Fruit fly (Drosophila melanogaster) whole organism, embryonic: ENCODE results near the gene Arc42.

Experiments
- Bgb ChIP-seq: fragments of 200-800 bp; sonication (Bioruptor generic); IDR thresholded peaks from 2 replicates; pipeline ENCODE4 v1.3.6; 2022; ENCODE audit warnings: missing biosample characterization, missing genetic modification characterization; ENCODE audit not compliant: partially characterized antibody
- CG10209 ChIP-seq: fragments of 200-800 bp; sonication (Bioruptor generic); optimal IDR thresholded peaks from 3 replicates; lab custom pipeline; 2017; ENCODE audit warnings: missing biosample characterization, mild to moderate bottlenecking, missing genetic modification characterization, missing genetic modification reagents
- CG10959 ChIP-seq: fragments of 200-800 bp; sonication (Bioruptor generic); IDR thresholded peaks from 2 replicates; pipeline ENCODE4 v1.3.6; 2022; ENCODE audit warnings: missing biosample characterization, missing genetic modification characterization
- CG11247 ChIP-seq: fragments of 200-800 bp; sonication (Bioruptor generic); IDR thresholded peaks from 2 replicates; pipeline ENCODE4 v1.3.6; 2022; ENCODE audit warnings: missing biosample characterization, missing genetic modification characterization
- CG11456 ChIP-seq: fragments of 200-800 bp; sonication (Bioruptor generic); IDR thresholded peaks from 3 replicates; pipeline ENCODE4 v1.3.6; 2022; ENCODE audit warnings: missing biosample characterization, missing genetic modification characterization
- CG11504 ChIP-seq: fragments of 200-800 bp; sonication (Bioruptor generic); optimal IDR thresholded peaks from 3 replicates; lab custom pipeline; 2019; ENCODE audit warnings: missing biosample characterization, mild to moderate bottlenecking, missing genetic modification characterization, moderate library complexity
- CG11695 ChIP-seq: fragments of 200-800 bp; sonication (Bioruptor generic); IDR thresholded peaks from 3 replicates; pipeline ENCODE4 v1.3.6; 2022; ENCODE audit warnings: missing biosample characterization, missing genetic modification characterization
- CG1233 ChIP-seq: fragments of 200-800 bp; sonication (Bioruptor generic); optimal IDR thresholded peaks from 4 replicates; lab custom pipeline; 2018; ENCODE audit warnings: missing biosample characterization, mild to moderate bottlenecking, missing genetic modification characterization
- CG17359 ChIP-seq: fragments of 200-800 bp; sonication (Bioruptor generic); optimal IDR thresholded peaks from 3 replicates; lab custom pipeline; 2018; ENCODE audit warnings: missing biosample characterization, mild to moderate bottlenecking, missing genetic modification characterization, moderate library complexity
- CG17829 ChIP-seq: fragments of 200-800 bp; optimal IDR thresholded peaks from 2 replicates; lab custom pipeline; 2019; ENCODE audit warnings: missing biosample characterization, mild to moderate bottlenecking, missing genetic modification characterization, moderate library complexity
- CG31224 ChIP-seq: fragments of 200-800 bp; sonication (Bioruptor generic); IDR thresholded peaks from 2 replicates; pipeline ENCODE4 v1.3.6; 2022; ENCODE audit warnings: missing biosample characterization, missing genetic modification characterization
- CG3281 ChIP-seq: fragments of 200-800 bp; sonication (Bioruptor generic); optimal IDR thresholded peaks from 3 replicates; lab custom pipeline; 2017; ENCODE audit warnings: missing biosample characterization, mild to moderate bottlenecking, missing genetic modification characterization
- CG4820 ChIP-seq: fragments of 200-800 bp; sonication (Bioruptor generic); optimal IDR thresholded peaks from 3 replicates; lab custom pipeline; 2016; ENCODE audit warnings: missing biosample characterization, missing genetic modification characterization
- CG6654 ChIP-seq: fragments of 200-800 bp; sonication (Bioruptor generic); optimal IDR thresholded peaks from 2 replicates; lab custom pipeline; 2017; ENCODE audit warnings: missing biosample characterization, mild to moderate bottlenecking, missing genetic modification characterization
- CG6791 ChIP-seq: fragments of 200-800 bp; sonication (Bioruptor generic); IDR thresholded peaks from 3 replicates; pipeline ENCODE4 v1.3.6; 2022; ENCODE audit warnings: missing biosample characterization, missing genetic modification characterization; ENCODE audit not compliant: partially characterized antibody
- CG7963 ChIP-seq: fragments of 200-800 bp; sonication (Bioruptor generic); IDR thresholded peaks from 3 replicates; pipeline ENCODE4 v1.3.6; 2022; ENCODE audit warnings: missing biosample characterization, missing genetic modification characterization; ENCODE audit not compliant: partially characterized antibody
- CG8388 ChIP-seq: fragments of 200-800 bp; sonication (Bioruptor generic); optimal IDR thresholded peaks from 2 replicates; lab custom pipeline; 2019; ENCODE audit warnings: missing biosample characterization, mild to moderate bottlenecking, missing genetic modification characterization, moderate library complexity
- CG8478 ChIP-seq: fragments of >200 bp; optimal IDR thresholded peaks from 2 replicates; lab custom pipeline; 2018
- CG8765 ChIP-seq: fragments of 200-800 bp; sonication (Bioruptor generic); IDR thresholded peaks from 2 replicates; pipeline ENCODE4 v1.3.6; 2022; ENCODE audit warnings: missing biosample characterization, missing genetic modification characterization
- CG9437 ChIP-seq: fragments of 200-800 bp; sonication (Bioruptor generic); optimal IDR thresholded peaks from 2 replicates; lab custom pipeline; 2018; ENCODE audit warnings: missing biosample characterization, mild to moderate bottlenecking, missing genetic modification characterization
- Doc2 ChIP-seq: fragments of 200-800 bp; sonication (Bioruptor generic); IDR thresholded peaks from 2 replicates; pipeline ENCODE4 v1.3.6; 2022; ENCODE audit warnings: missing biosample characterization, missing genetic modification characterization
- Drgx ChIP-seq: fragments of 200-800 bp; sonication (Bioruptor generic); IDR thresholded peaks from 2 replicates; pipeline ENCODE4 v1.3.6; 2022; ENCODE audit warnings: missing biosample characterization, missing genetic modification characterization
- Eip74EF ChIP-seq, 2 experiments: fragments of 200-800 bp in 1 of 2; fragments of >200 bp in 1 of 2; sonication (Bioruptor generic) in 1 of 2; optimal IDR thresholded peaks; 2 replicates each; lab custom pipeline; 2017 to 2019; ENCODE audit warnings: missing biosample characterization in 2 of 2, missing genetic modification characterization in 2 of 2, mild to moderate bottlenecking in 1 of 2, moderate library complexity in 1 of 2
- HLH4C ChIP-seq: fragments of 200-800 bp; sonication (Bioruptor generic); IDR thresholded peaks from 3 replicates; pipeline ENCODE4 v1.3.6; 2022; ENCODE audit warnings: missing biosample characterization, missing genetic modification characterization; ENCODE audit not compliant: partially characterized antibody
- HLH54F ChIP-seq: fragments of 200-800 bp; sonication (Bioruptor generic); optimal IDR thresholded peaks from 3 replicates; lab custom pipeline; 2016; ENCODE audit warnings: missing biosample characterization, missing genetic modification characterization
- HLHmδ ChIP-seq: fragments of 200-800 bp; sonication (Bioruptor generic); optimal IDR thresholded peaks from 2 replicates; lab custom pipeline; 2018; ENCODE audit warnings: missing biosample characterization, mild to moderate bottlenecking, missing genetic modification characterization, moderate library complexity
- Jarid2 ChIP-seq: fragments of 200-800 bp; sonication (Bioruptor generic); optimal IDR thresholded peaks from 3 replicates; lab custom pipeline; 2017; ENCODE audit warnings: mild to moderate bottlenecking, missing biosample characterization, missing genetic modification reagents, missing genetic modification characterization
- NfI ChIP-seq: fragments of 200-800 bp; sonication (Bioruptor generic); optimal IDR thresholded peaks from 3 replicates; lab custom pipeline; 2018; ENCODE audit warnings: missing biosample characterization, mild to moderate bottlenecking, missing genetic modification characterization, moderate library complexity
- Oli ChIP-seq: fragments of 200-800 bp; sonication (Bioruptor generic); optimal IDR thresholded peaks from 2 replicates; lab custom pipeline; 2018; ENCODE audit warnings: missing biosample characterization, mild to moderate bottlenecking, missing genetic modification characterization, moderate library complexity
- Ptx1 ChIP-seq: fragments of 200-800 bp; sonication (Bioruptor generic); IDR thresholded peaks from 2 replicates; pipeline ENCODE4 v1.3.6; 2022; ENCODE audit warnings: missing biosample characterization, missing genetic modification characterization
- Spps ChIP-seq: fragments of 200-800 bp; sonication (Bioruptor generic); optimal IDR thresholded peaks from 2 replicates; lab custom pipeline; 2018; ENCODE audit warnings: missing biosample characterization, mild to moderate bottlenecking, missing genetic modification characterization
- Sry-δ ChIP-seq: fragments of 200-800 bp; sonication (Bioruptor generic); optimal IDR thresholded peaks from 2 replicates; lab custom pipeline; 2016; ENCODE audit warnings: missing biosample characterization, missing genetic modification characterization
- Ssrp ChIP-seq: fragments of 200-800 bp; sonication (Bioruptor generic); optimal IDR thresholded peaks from 2 replicates; lab custom pipeline; 2018; ENCODE audit warnings: missing biosample characterization, mild to moderate bottlenecking, missing genetic modification characterization, moderate library complexity
- Tbp ChIP-seq: fragments of >200 bp; optimal IDR thresholded peaks from 2 replicates; lab custom pipeline; 2018; ENCODE audit warnings: missing biosample characterization, missing genetic modification characterization
- Usf ChIP-seq: fragments of 200-800 bp; sonication (Bioruptor generic); optimal IDR thresholded peaks from 2 replicates; lab custom pipeline; 2017; ENCODE audit warnings: missing genotype, missing biosample characterization, missing genetic modification characterization
- abd-A ChIP-seq: fragments of 200-800 bp; sonication (Bioruptor generic); optimal IDR thresholded peaks from 3 replicates; lab custom pipeline; 2019; ENCODE audit warnings: missing biosample characterization, mild to moderate bottlenecking, missing genetic modification characterization, moderate library complexity
- croc ChIP-seq: fragments of 200-800 bp; sonication (Bioruptor generic); conservative IDR thresholded peaks from 3 replicates; pipeline ENCODE4 v1.3.6; 2022; ENCODE audit warnings: missing biosample characterization, missing genetic modification characterization
- dm ChIP-seq: fragments of 200-800 bp; sonication (Bioruptor generic); optimal IDR thresholded peaks from 3 replicates; lab custom pipeline; 2016; ENCODE audit warnings: missing biosample characterization, missing genetic modification characterization
- eve ChIP-seq, 2 experiments: fragments of >200 bp; optimal IDR thresholded peaks; 2 replicates each; lab custom pipeline; 2017; ENCODE audit warnings: missing biosample characterization in 2 of 2, missing genetic modification characterization in 2 of 2
- gfzf ChIP-seq: fragments of 200-800 bp; sonication (Bioruptor generic); optimal IDR thresholded peaks from 2 replicates; lab custom pipeline; 2016; ENCODE audit warnings: missing biosample characterization, mild to moderate bottlenecking, missing genetic modification characterization, moderate library complexity
- her ChIP-seq: fragments of 200-800 bp; sonication (Bioruptor generic); optimal IDR thresholded peaks from 2 replicates; lab custom pipeline; 2016; ENCODE audit warnings: missing biosample characterization, missing genetic modification characterization
- lmd ChIP-seq: fragments of 200-800 bp; sonication (Bioruptor generic); IDR thresholded peaks from 2 replicates; pipeline ENCODE4 v1.3.6; 2022; ENCODE audit warnings: missing biosample characterization, missing genetic modification characterization
- org-1 ChIP-seq: fragments of 200-800 bp; sonication (Bioruptor generic); optimal IDR thresholded peaks from 2 replicates; lab custom pipeline; 2017; ENCODE audit warnings: missing biosample characterization, missing genetic modification characterization
- pan ChIP-seq, 4 experiments: fragments of >200 bp in 3 of 4; fragments of 200-800 bp in 1 of 4; sonication (Bioruptor generic) in 1 of 4; optimal IDR thresholded peaks in 3 of 4; IDR thresholded peaks in 1 of 4; 2 replicates each; pipeline versions ENCODE4 v1.3.6 to Lab custom; 2017 to 2022; ENCODE audit warnings: missing biosample characterization in 2 of 4, missing genetic modification characterization in 2 of 4, mixed read lengths in 1 of 4
- pita ChIP-seq: fragments of 200-800 bp; sonication (Bioruptor generic); optimal IDR thresholded peaks from 2 replicates; lab custom pipeline; 2017; ENCODE audit warnings: missing biosample characterization, mild to moderate bottlenecking, missing genetic modification characterization
- ro ChIP-seq: fragments of 200-800 bp; sonication (Bioruptor generic); IDR thresholded peaks from 2 replicates; pipeline ENCODE4 v1.3.6; 2022; ENCODE audit warnings: missing biosample characterization, missing genetic modification characterization
- yki ChIP-seq: fragments of >200 bp; optimal IDR thresholded peaks from 3 replicates; lab custom pipeline; 2018
- zen ChIP-seq: fragments of 200-800 bp; sonication (Bioruptor generic); optimal IDR thresholded peaks from 3 replicates; lab custom pipeline; 2018; ENCODE audit warnings: missing biosample characterization, mild to moderate bottlenecking, missing genetic modification characterization, moderate library complexity
- zf30C ChIP-seq: fragments of 200-800 bp; sonication (Bioruptor generic); optimal IDR thresholded peaks from 3 replicates; lab custom pipeline; 2018; ENCODE audit warnings: missing biosample characterization, mild to moderate bottlenecking, missing genetic modification characterization

Gene Arc42

DNA sequence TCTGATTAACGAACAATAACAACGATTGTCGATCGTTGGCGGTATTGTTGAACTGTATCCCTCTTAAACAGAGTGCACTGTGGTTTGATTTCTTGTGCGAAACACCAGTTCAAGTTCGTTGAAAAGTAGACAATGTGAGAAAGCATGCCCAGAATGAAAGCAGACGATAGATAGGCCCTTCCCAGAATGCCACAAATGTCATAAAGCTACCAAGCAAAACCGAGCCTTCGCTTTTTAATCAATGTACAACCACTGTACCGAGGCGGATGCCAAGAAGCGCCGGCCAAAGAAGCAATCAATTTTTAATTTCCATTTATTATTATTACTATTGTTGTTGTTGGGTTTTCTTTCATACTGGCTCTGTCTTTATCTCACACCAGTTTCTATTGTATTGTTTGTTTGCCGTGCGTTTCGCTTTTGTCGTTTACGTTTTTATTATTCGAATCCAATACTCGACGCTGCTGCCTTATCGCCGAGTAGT is 31.4 kb downstream of the Arc42 start (continued):
- TF ChIP-seq yki (lab: Kevin White, UChicago), result no peak
- no peak for TF ChIP-seq HLHmδ
- TF ChIP-seq abd-A (tag; lab: Kevin White, UChicago), result no peak
- TF ChIP-seq NfI (GFP tag; lab: Kevin White, UChicago), result peak; percentile 81
- TF ChIP-seq HLH4C, result no peak
- TF ChIP-seq CG8388 (GFP tag; lab: Kevin White, UChicago), result peak; percentile 73
- peak; percentile 69 for TF ChIP-seq CG11247 (GFP tag; lab: Robert Waterston, UW)
- peak in 1 of 2 experiments; percentile 52 for TF ChIP-seq Eip74EF (GFP tag; optimal IDR thresholded peaks at IDR 0.05; lab: Kevin White, UChicago)
- TF ChIP-seq HLH54F (GFP tag; lab: Kevin White, UChicago), result peak; percentile 80
- TF ChIP-seq CG7963 (GFP tag; lab: Robert Waterston, UW), result no peak
- TF ChIP-seq Ssrp, result peak; percentile 64
- TF ChIP-seq Jarid2 (GFP tag; lab: Kevin White, UChicago), result peak; percentile 52
- no peak for TF ChIP-seq gfzf (GFP tag; lab: Kevin White, UChicago)
- TF ChIP-seq zen (tag; lab: Kevin White, UChicago), result peak; percentile 5
- peak; percentile 46 for TF ChIP-seq CG6654 (GFP tag; lab: Kevin White, UChicago)
- TF ChIP-seq ro (GFP tag; lab: Robert Waterston, UW), result peak; percentile 69
- TF ChIP-seq Oli (tag; lab: Kevin White, UChicago), result peak; percentile 88
- peak; percentile 89 for TF ChIP-seq CG11695 (GFP tag; lab: Robert Waterston, UW)
- TF ChIP-seq CG1233 (GFP tag; lab: Kevin White, UChicago), result peak; percentile 42
- peak; percentile 86 for TF ChIP-seq CG11504 (tag; lab: Kevin White, UChicago)
- peak; percentile 70 for TF ChIP-seq CG3281
- no peak for TF ChIP-seq pita
- TF ChIP-seq CG31224 (GFP tag; lab: Robert Waterston, UW), result peak; percentile 79
- TF ChIP-seq Bgb (GFP tag; lab: Robert Waterston, UW), result peak; percentile 50
- peak; percentile 35 for TF ChIP-seq Usf (GFP tag; lab: Kevin White, UChicago)
- peak; percentile 87 for TF ChIP-seq CG11456
- peak; percentile 87 for TF ChIP-seq lmd (GFP tag; lab: Robert Waterston, UW)
- TF ChIP-seq her (GFP tag; lab: Kevin White, UChicago), result peak; percentile 88
- no peak for TF ChIP-seq CG6791 (GFP tag; lab: Robert Waterston, UW)
- peak; percentile 47 for TF ChIP-seq CG17829 (tag; lab: Kevin White, UChicago)
- TF ChIP-seq zf30C (GFP tag; lab: Kevin White, UChicago), result no peak
- TF ChIP-seq eve (GFP tag; optimal IDR thresholded peaks at IDR 0.05; lab: Kevin White, UChicago), result no peak
- TF ChIP-seq pan (optimal IDR thresholded peaks at IDR 0.05; lab: Kevin White, UChicago), result no peak
- peak in 1 of 2 experiments; percentile 91 for TF ChIP-seq pan (GFP tag; optimal IDR thresholded peaks at IDR 0.05 in 1 of 2, IDR thresholded peaks at IDR 0.05 in 1 of 2)
- peak; percentile 69 for TF ChIP-seq CG9437 (GFP tag; lab: Kevin White, UChicago)
- TF ChIP-seq CG8478 (lab: Kevin White, UChicago), result no peak
- TF ChIP-seq CG4820 (GFP tag; lab: Kevin White, UChicago), result peak; percentile 73
- TF ChIP-seq Ptx1, result peak; percentile 91
- 0 out of 2 replicates have a peak, but pooled peaks have one; percentile 37 for TF ChIP-seq Doc2 (GFP tag; lab: Robert Waterston, UW)
- peak; percentile 77 for TF ChIP-seq org-1 (GFP tag; lab: Kevin White, UChicago)
- TF ChIP-seq Tbp, result no peak
- TF ChIP-seq dm (GFP tag; lab: Kevin White, UChicago), result peak; percentile 70
- TF ChIP-seq Spps, result peak; percentile 36
- TF ChIP-seq CG17359, result peak; percentile 84
- peak; percentile 77 for TF ChIP-seq Drgx (GFP tag; lab: Robert Waterston, UW)
- TF ChIP-seq CG10209 (GFP tag; lab: Kevin White, UChicago), result peak; percentile 83
- TF ChIP-seq CG10959 (GFP tag; lab: Robert Waterston, UW), result peak; percentile 69
- TF ChIP-seq CG8765 (GFP tag; lab: Robert Waterston, UW), result peak; percentile 57; the same call in 1 of the 2 replicates
- TF ChIP-seq Sry-δ (GFP tag; lab: Kevin White, UChicago), result peak; percentile 29
- peak; percentile 56 for TF ChIP-seq croc
